Worm (Caenorhabditis elegans) whole organism, L1 larva: ENCODE results near the gene C32D5.7.
A peak's percentile ranks its signal among the peaks of the same experiment; 100 is the strongest.

Experiments
- C04F5.9 ChIP-seq: sonication (generic microtip); optimal IDR thresholded peaks from 2 replicates; lab custom pipeline; 2016; ENCODE audit warnings: missing genetic modification characterization, missing compliant biosample characterization
- C34B4.2 ChIP-seq: sonication (generic microtip); optimal IDR thresholded peaks from 2 replicates; lab custom pipeline; 2017; ENCODE audit warnings: mild to moderate bottlenecking, missing genetic modification characterization, missing compliant biosample characterization
- aha-1 ChIP-seq: fragments of 150-350 bp; optimal IDR thresholded peaks from 2 replicates; lab custom pipeline; 2014; ENCODE audit warnings: missing biosample characterization, missing genetic modification characterization
- ceh-8 ChIP-seq: fragments of 200-800 bp; sonication (Bioruptor generic); optimal IDR thresholded peaks from 2 replicates; lab custom pipeline; 2018; ENCODE audit warnings: mild to moderate bottlenecking, missing genetic modification characterization, moderate library complexity, missing compliant biosample characterization
- ceh-82 ChIP-seq, 3 experiments: fragments of 150-350 bp in 1 of 3; sonication (generic microtip) in 2 of 3; optimal IDR thresholded peaks; 2 replicates each; lab custom pipeline; 2014 to 2017; ENCODE audit warnings: missing biosample characterization in 3 of 3, missing genetic modification characterization in 3 of 3
- dsc-1 ChIP-seq: sonication (generic microtip); optimal IDR thresholded peaks from 2 replicates; lab custom pipeline; 2016; ENCODE audit warnings: mild to moderate bottlenecking, missing genetic modification characterization, missing compliant biosample characterization
- egl-13 ChIP-seq: sonication (generic microtip); optimal IDR thresholded peaks from 2 replicates; lab custom pipeline; 2016; ENCODE audit warnings: missing genotype, missing genetic modification reagents, missing genetic modification characterization, missing compliant biosample characterization
- elt-3 ChIP-seq, 6 experiments: fragments of 150-350 bp in 1 of 6; sonication (generic microtip); optimal IDR thresholded peaks; 2 replicates each; lab custom pipeline; 2017 to 2018; ENCODE audit warnings: missing biosample characterization in 6 of 6, missing genetic modification characterization in 6 of 6, inconsistent platforms in 1 of 6
- fkh-8 ChIP-seq: sonication (generic microtip); optimal IDR thresholded peaks from 2 replicates; lab custom pipeline; 2016; ENCODE audit warnings: mild to moderate bottlenecking, missing genetic modification characterization, missing compliant biosample characterization
- hpl-2 ChIP-seq: fragments of 150-350 bp; optimal IDR thresholded peaks from 2 replicates; lab custom pipeline; 2014; ENCODE audit warnings: missing biosample characterization, missing genetic modification reagents, missing genetic modification characterization
- lsy-2 ChIP-seq, 2 experiments: fragments of 150-350 bp; optimal IDR thresholded peaks; 2 replicates each; lab custom pipeline; 2014; ENCODE audit warnings: missing biosample characterization in 2 of 2, missing genetic modification characterization in 2 of 2
- mab-9 ChIP-seq: fragments of 200-800 bp; sonication (Bioruptor generic); IDR thresholded peaks from 2 replicates; pipeline ENCODE4 v1.3.6; 2022; ENCODE audit warnings: missing genetic modification reagents, missing genetic modification characterization, missing compliant biosample characterization
- mdl-1 ChIP-seq, 2 experiments: fragments of 150-350 bp; optimal IDR thresholded peaks; 2 replicates each; lab custom pipeline; 2014 to 2017; ENCODE audit warnings: missing biosample characterization in 2 of 2, missing genetic modification characterization in 2 of 2, inconsistent platforms in 1 of 2
- nhr-19 ChIP-seq: fragments of 200-800 bp; sonication (Bioruptor generic); conservative IDR thresholded peaks from 2 replicates; pipeline ENCODE4 v1.3.6; 2022; ENCODE audit warnings: missing genetic modification characterization, missing compliant biosample characterization
- nhr-28 ChIP-seq: fragments of 150-350 bp; optimal IDR thresholded peaks from 2 replicates; lab custom pipeline; 2014; ENCODE audit warnings: missing biosample characterization, missing genetic modification characterization
- nhr-71 ChIP-seq: sonication (generic microtip); optimal IDR thresholded peaks from 2 replicates; lab custom pipeline; 2016; ENCODE audit warnings: mild to moderate bottlenecking, missing genetic modification characterization, moderate library complexity, missing compliant biosample characterization
- nhr-84 ChIP-seq: sonication (generic microtip); optimal IDR thresholded peaks from 2 replicates; lab custom pipeline; 2017; ENCODE audit warnings: missing biosample characterization, missing genetic modification characterization
- pag-3 ChIP-seq: sonication (generic microtip); optimal IDR thresholded peaks from 2 replicates; lab custom pipeline; 2017; ENCODE audit warnings: missing genetic modification characterization, mild to moderate bottlenecking, missing compliant biosample characterization, antibody characterized with exemption, borderline replicate concordance; ENCODE audit not compliant: insufficient read depth
- skn-1 ChIP-seq: fragments of 150-350 bp; optimal IDR thresholded peaks from 2 replicates; lab custom pipeline; 2014; ENCODE audit warnings: missing biosample characterization, missing genetic modification characterization
- snu-23 ChIP-seq: sonication (generic microtip); optimal IDR thresholded peaks from 2 replicates; lab custom pipeline; 2016; ENCODE audit warnings: missing genetic modification characterization, missing compliant biosample characterization
- swsn-7 ChIP-seq: sonication (generic microtip); optimal IDR thresholded peaks from 2 replicates; lab custom pipeline; 2016; ENCODE audit warnings: missing genetic modification characterization, missing compliant biosample characterization
- tlp-1 ChIP-seq: fragments of 150-350 bp; optimal IDR thresholded peaks from 2 replicates; lab custom pipeline; 2014; ENCODE audit warnings: missing biosample characterization, missing genetic modification characterization
- vab-15 ChIP-seq: sonication (generic microtip); optimal IDR thresholded peaks from 2 replicates; lab custom pipeline; 2017; ENCODE audit warnings: missing genotype, mild to moderate bottlenecking, missing genetic modification characterization, missing compliant biosample characterization
- zag-1 ChIP-seq: fragments of 150-350 bp; optimal IDR thresholded peaks from 2 replicates; lab custom pipeline; 2014; ENCODE audit warnings: missing biosample characterization, missing genetic modification characterization

C32D5.7 gene

ce11 chrII:6288104-6288503 is 51.7 kb downstream of the C32D5.7 start:
- TF ChIP-seq ceh-82 (tag; optimal IDR thresholded peaks at IDR 0.05; lab: Kevin White, UChicago) (no peak), egl-13 (tag; lab: Kevin White, UChicago) (no peak), pag-3 (tag; lab: Kevin White, UChicago) (no peak), swsn-7 (tag; lab: Kevin White, UChicago) (peak; percentile 5), fkh-8 (peak; percentile 13), C34B4.2 (tag; lab: Kevin White, UChicago) (no peak), elt-3 (tag; optimal IDR thresholded peaks at IDR 0.05; lab: Kevin White, UChicago) (no peak), nhr-28 (tag; lab: Kevin White, UChicago) (no peak), ceh-8 (GFP tag; lab: Kevin White, UChicago) (peak; percentile 87), vab-15 (tag; lab: Kevin White, UChicago) (no peak), nhr-19 (GFP tag; lab: Robert Waterston, UW) (peak; percentile 3; the same call in 1 of the 2 replicates), snu-23 (GFP tag; lab: Kevin White, UChicago) (no peak), nhr-71 (tag; lab: Kevin White, UChicago) (peak; percentile 55), aha-1 (tag; lab: Kevin White, UChicago) (no peak), lsy-2 (tag; optimal IDR thresholded peaks at IDR 0.05; lab: Kevin White, UChicago) (peak; percentile 1 to 32), skn-1 (tag; lab: Kevin White, UChicago) (no peak)
- TF ChIP-seq, all 84 proteins: peak for 6

- TF ChIP-seq hpl-2 (GFP tag; lab: Kevin White, UChicago) (no peak), tlp-1 (tag; lab: Kevin White, UChicago) (no peak), nhr-28 (tag; lab: Kevin White, UChicago) (no peak), nhr-71 (tag; lab: Kevin White, UChicago) (no peak), skn-1 (tag; lab: Kevin White, UChicago) (no peak), egl-13 (tag; lab: Kevin White, UChicago) (no peak), zag-1 (tag; lab: Kevin White, UChicago) (no peak), mdl-1 (tag; optimal IDR thresholded peaks at IDR 0.05; lab: Kevin White, UChicago) (no peak), dsc-1 (tag; lab: Kevin White, UChicago) (no peak), C04F5.9 (tag; lab: Kevin White, UChicago) (no peak), nhr-84 (no peak), mab-9 (GFP tag; lab: Robert Waterston, UW) (no peak)
Observed at ce11 chrII:6286865-6287264, 53.0 kb downstream of the C32D5.7 start, which contains the start of gene F13H8.6. Gene F13H8.6 (minus strand): TSS chrII:6286965.
